Fruit fly (Drosophila melanogaster): ENCODE measurements around the gene raskol.

raskol gene

dm6 chrX:17710273-17711085 is 535 bp downstream of the raskol start (continued):
- peak; percentile 90 to 92 for TF ChIP-seq Trl (optimal IDR thresholded peaks at IDR 0.05)
- no peak for TF ChIP-seq Trl (GFP tag; optimal IDR thresholded peaks at IDR 0.05)
- no peak for TF ChIP-seq toy (GFP tag; IDR thresholded peaks at IDR 0.05)
- no peak for TF ChIP-seq prd (optimal IDR thresholded peaks at IDR 0.05)
- TF ChIP-seq prd (GFP tag; IDR thresholded peaks at IDR 0.05), result no peak
- TF ChIP-seq Dp (GFP tag; optimal IDR thresholded peaks at IDR 0.05), result no peak
- TF ChIP-seq yki (optimal IDR thresholded peaks at IDR 0.05), result peak; percentile 70
- no peak for TF ChIP-seq br (optimal IDR thresholded peaks at IDR 0.05)
- peak; percentile 94 for TF ChIP-seq abd-A (tag; optimal IDR thresholded peaks at IDR 0.05)
- no peak for TF ChIP-seq Ravus (GFP tag; IDR thresholded peaks at IDR 0.05)
- no peak for TF ChIP-seq Hmx (GFP tag; optimal IDR thresholded peaks at IDR 0.05)
- no peak for TF ChIP-seq Sin3A (optimal IDR thresholded peaks at IDR 0.05)
- no peak for TF ChIP-seq crp (GFP tag; optimal IDR thresholded peaks at IDR 0.05)
- no peak for TF ChIP-seq CG3065 (GFP tag; optimal IDR thresholded peaks at IDR 0.05)
- no peak for TF ChIP-seq CG5245 (GFP tag; optimal IDR thresholded peaks at IDR 0.05)
- TF ChIP-seq H15 (GFP tag; IDR thresholded peaks at IDR 0.05), result no peak
- TF ChIP-seq CG4424 (GFP tag; optimal IDR thresholded peaks at IDR 0.05), result no peak
- peak; percentile 41 for TF ChIP-seq pros (GFP tag; optimal IDR thresholded peaks at IDR 0.05)
- no peak for TF ChIP-seq CG11695 (GFP tag; IDR thresholded peaks at IDR 0.05)
- no peak for TF ChIP-seq CG10431 (GFP tag; optimal IDR thresholded peaks at IDR 0.05)
- peak; percentile 18 for TF ChIP-seq nerfin-1 (tag; optimal IDR thresholded peaks at IDR 0.05)
- TF ChIP-seq Fer3 (tag; optimal IDR thresholded peaks at IDR 0.05), result no peak
- TF ChIP-seq CG13296 (GFP tag; optimal IDR thresholded peaks at IDR 0.05), result no peak
- TF ChIP-seq CG4360 (GFP tag; IDR thresholded peaks at IDR 0.05), result peak; percentile 93
- TF ChIP-seq BtbVII (GFP tag; optimal IDR thresholded peaks at IDR 0.05), result no peak
- no peak for TF ChIP-seq CG13424 (tag; optimal IDR thresholded peaks at IDR 0.05)
- no peak for TF ChIP-seq CG14050 (GFP tag; IDR thresholded peaks at IDR 0.05)
- TF ChIP-seq hbn (GFP tag; IDR thresholded peaks at IDR 0.05; ENCODE audit: partially characterized antibody), result peak; percentile 37; the same call in 1 of the 2 replicates
- peak; percentile 90; the same call in 3 of the 4 replicates for TF ChIP-seq chinmo (GFP tag; IDR thresholded peaks at IDR 0.05; ENCODE audit: partially characterized antibody)
- TF ChIP-seq HmgZ (tag; optimal IDR thresholded peaks at IDR 0.05), result no peak
- peak; percentile 98 for TF ChIP-seq onecut (GFP tag; IDR thresholded peaks at IDR 0.05)
- TF ChIP-seq CG7987 (GFP tag; optimal IDR thresholded peaks at IDR 0.05), result no peak
- TF ChIP-seq amos (GFP tag; IDR thresholded peaks at IDR 0.05; ENCODE audit: partially characterized antibody), result no peak

- TF ChIP-seq nerfin-1 (tag; optimal IDR thresholded peaks at IDR 0.05) (no peak), hth (optimal IDR thresholded peaks at IDR 0.05) (no peak), CG12071 (GFP tag; optimal IDR thresholded peaks at IDR 0.05) (no peak), sens (GFP tag) (peak; percentile 21), CG13775 (GFP tag; optimal IDR thresholded peaks at IDR 0.05) (peak; percentile 95), sd (tag; optimal IDR thresholded peaks at IDR 0.05) (peak; percentile 36), CG9932 (GFP tag; IDR thresholded peaks at IDR 0.05) (0 out of 2 replicates have a peak, but pooled peaks have one; percentile 10), CG17568 (GFP tag; optimal IDR thresholded peaks at IDR 0.05) (no peak), tll (GFP tag; optimal IDR thresholded peaks at IDR 0.05) (peak in 1 of 2 experiments; percentile 54)
These were observed 2.0 kb downstream of the raskol start for dm6 chrX:17711916-17712315.
